Fruit fly (Drosophila melanogaster) whole organism, wandering third instar larva: ENCODE data around the gene mRpL35.

ENCODE experiments used
- Abd-B ChIP-seq: fragments of >200 bp; optimal IDR thresholded peaks from 2 replicates; lab custom pipeline; 2017; ENCODE audit warnings: missing biosample characterization, missing genetic modification characterization
- CG32264 ChIP-seq: fragments of 200-800 bp; sonication (Bioruptor generic); optimal IDR thresholded peaks from 2 replicates; lab custom pipeline; 2016; ENCODE audit warnings: missing biosample characterization, missing genetic modification characterization
- CrebA ChIP-seq: fragments of 200-800 bp; sonication (Bioruptor generic); optimal IDR thresholded peaks from 2 replicates; lab custom pipeline; 2016; ENCODE audit warnings: missing biosample characterization, mild to moderate bottlenecking, missing genetic modification characterization, borderline replicate concordance
- Dfd ChIP-seq: fragments of >200 bp; optimal IDR thresholded peaks from 2 replicates; lab custom pipeline; 2017; ENCODE audit warnings: missing biosample characterization, missing genetic modification characterization
- Dif ChIP-seq: fragments of 200-275, 200-300 bp; sonication (Bioruptor generic); optimal IDR thresholded peaks from 2 replicates; lab custom pipeline; 2018; ENCODE audit warnings: missing biosample characterization, missing genetic modification characterization; ENCODE audit not compliant: partially characterized antibody
- GATAd ChIP-seq: sonication (Bioruptor generic); optimal IDR thresholded peaks from 2 replicates; lab custom pipeline; 2016; ENCODE audit warnings: missing biosample characterization, missing genetic modification characterization
- HLH106 ChIP-seq: fragments of 200-800 bp; optimal IDR thresholded peaks from 3 replicates; lab custom pipeline; 2019; ENCODE audit warnings: missing biosample characterization, mild to moderate bottlenecking, missing genetic modification characterization, moderate library complexity
- Hnf4 ChIP-seq: fragments of 200-800 bp; sonication (Bioruptor generic); optimal IDR thresholded peaks from 2 replicates; lab custom pipeline; 2016; ENCODE audit warnings: missing biosample characterization, mild to moderate bottlenecking, missing genetic modification characterization
- Hr78 ChIP-seq: fragments of >200 bp; optimal IDR thresholded peaks from 2 replicates; lab custom pipeline; 2017; ENCODE audit warnings: missing biosample characterization, missing genetic modification characterization
- Hr83 ChIP-seq: fragments of 200-300 bp; sonication (Bioruptor generic); optimal IDR thresholded peaks from 2 replicates; lab custom pipeline; 2016; ENCODE audit warnings: missing biosample characterization, mild to moderate bottlenecking, missing genetic modification characterization, moderate library complexity; ENCODE audit not compliant: poor library complexity, severe bottlenecking
- Jra ChIP-seq: sonication (Bioruptor generic); optimal IDR thresholded peaks from 2 replicates; lab custom pipeline; 2016; ENCODE audit warnings: missing biosample characterization, missing genetic modification characterization
- Mio ChIP-seq: sonication (Bioruptor generic); optimal IDR thresholded peaks from 2 replicates; lab custom pipeline; 2016; ENCODE audit warnings: missing biosample characterization, missing genetic modification characterization
- Myc ChIP-seq: fragments of >200 bp; optimal IDR thresholded peaks from 2 replicates; lab custom pipeline; 2017
- N ChIP-seq: fragments of >200 bp; optimal IDR thresholded peaks from 2 replicates; lab custom pipeline; 2018; ENCODE audit warnings: missing biosample characterization, missing external identifiers, missing genetic modification characterization
- OdsH ChIP-seq: fragments of 200-800 bp; sonication (Bioruptor generic); optimal IDR thresholded peaks from 2 replicates; lab custom pipeline; 2016; ENCODE audit warnings: missing biosample characterization, mild to moderate bottlenecking, missing genetic modification characterization
- Rel ChIP-seq, 2 experiments: fragments of 200-800 bp; sonication (Bioruptor generic) in 1 of 2; optimal IDR thresholded peaks; 2 replicates in 1 of 2; 3 replicates in 1 of 2; lab custom pipeline; 2016 to 2019; ENCODE audit warnings: mild to moderate bottlenecking in 2 of 2, missing biosample characterization in 2 of 2, missing genetic modification characterization in 2 of 2, moderate library complexity in 1 of 2
- Sp1 ChIP-seq: fragments of 200-800 bp; sonication (Bioruptor generic); optimal IDR thresholded peaks from 3 replicates; lab custom pipeline; 2019; ENCODE audit warnings: missing biosample characterization, mild to moderate bottlenecking, missing genetic modification characterization, moderate library complexity
- br ChIP-seq: fragments of 200-800 bp; sonication (Bioruptor generic); optimal IDR thresholded peaks from 2 replicates; lab custom pipeline; 2016; ENCODE audit warnings: missing biosample characterization, missing genetic modification characterization
- brk ChIP-seq: fragments of 200-800 bp; sonication (Bioruptor generic); optimal IDR thresholded peaks from 2 replicates; lab custom pipeline; 2016; ENCODE audit warnings: missing biosample characterization, mild to moderate bottlenecking, missing genetic modification characterization
- dl ChIP-seq, 2 experiments: fragments of 175-275, 200-275 bp in 1 of 2; fragments of 200-275 bp in 1 of 2; sonication (Bioruptor generic); optimal IDR thresholded peaks; lab custom pipeline; 2018; ENCODE audit warnings: mild to moderate bottlenecking in 2 of 2, missing biosample characterization in 2 of 2, missing genetic modification characterization in 2 of 2, moderate library complexity in 2 of 2; ENCODE audit not compliant: partially characterized antibody in 2 of 2, insufficient read depth in 1 of 2
- dmrt93B ChIP-seq: fragments of 200-800 bp; sonication (Bioruptor generic); optimal IDR thresholded peaks from 2 replicates; lab custom pipeline; 2018; ENCODE audit warnings: missing biosample characterization, mild to moderate bottlenecking, missing genetic modification characterization
- dsf ChIP-seq: sonication (Bioruptor generic); optimal IDR thresholded peaks from 2 replicates; lab custom pipeline; 2016; ENCODE audit warnings: missing biosample characterization, missing genetic modification characterization, borderline replicate concordance
- ey ChIP-seq: fragments of 200-800 bp; sonication (Bioruptor generic); optimal IDR thresholded peaks from 2 replicates; lab custom pipeline; 2016; ENCODE audit warnings: missing biosample characterization, missing genetic modification characterization
- foxo ChIP-seq, 2 experiments: fragments of 200-800 bp; sonication (Bioruptor generic); optimal IDR thresholded peaks; 2 replicates in 1 of 2; 3 replicates in 1 of 2; lab custom pipeline; 2016 to 2017; ENCODE audit warnings: missing biosample characterization in 2 of 2, missing genetic modification characterization in 2 of 2
- fru ChIP-seq: fragments of 200-800 bp; sonication (Bioruptor generic); optimal IDR thresholded peaks from 3 replicates; lab custom pipeline; 2016; ENCODE audit warnings: missing biosample characterization, mild to moderate bottlenecking, missing genetic modification characterization
- h ChIP-seq: fragments of 200-800 bp; sonication (Bioruptor generic); optimal IDR thresholded peaks from 3 replicates; lab custom pipeline; 2016; ENCODE audit warnings: missing biosample characterization, mild to moderate bottlenecking, missing genetic modification characterization
- jim ChIP-seq: fragments of 175-275, 200-325 bp; sonication (Bioruptor generic); optimal IDR thresholded peaks from 2 replicates; lab custom pipeline; 2016; ENCODE audit warnings: missing biosample characterization, mild to moderate bottlenecking, missing genetic modification characterization
- pan ChIP-seq: fragments of >200 bp; optimal IDR thresholded peaks from 2 replicates; lab custom pipeline; 2017
- psq ChIP-seq: fragments of 200-800 bp; sonication (Bioruptor generic); optimal IDR thresholded peaks from 3 replicates; lab custom pipeline; 2017; ENCODE audit warnings: missing biosample characterization, mild to moderate bottlenecking, missing genetic modification characterization, moderate library complexity
- rgr ChIP-seq: fragments of 200-800 bp; sonication (Bioruptor generic); optimal IDR thresholded peaks from 3 replicates; lab custom pipeline; 2016; ENCODE audit warnings: missing biosample characterization, mild to moderate bottlenecking, missing genetic modification characterization
- sage ChIP-seq: fragments of 200-800 bp; sonication (Bioruptor generic); optimal IDR thresholded peaks from 2 replicates; lab custom pipeline; 2016; ENCODE audit warnings: missing biosample characterization, mild to moderate bottlenecking, missing genetic modification characterization
- sv ChIP-seq: fragments of 200-800 bp; sonication (Bioruptor generic); optimal IDR thresholded peaks from 3 replicates; lab custom pipeline; 2016; ENCODE audit warnings: missing biosample characterization, missing genetic modification characterization
- tai ChIP-seq: sonication (Bioruptor generic); optimal IDR thresholded peaks from 2 replicates; lab custom pipeline; 2016; ENCODE audit warnings: missing biosample characterization, missing genetic modification characterization
- usp ChIP-seq: fragments of >200 bp; optimal IDR thresholded peaks from 2 replicates; lab custom pipeline; 2017; ENCODE audit warnings: missing biosample characterization, missing genetic modification characterization
- woc ChIP-seq: sonication (Bioruptor generic); optimal IDR thresholded peaks from 2 replicates; lab custom pipeline; 2016; ENCODE audit warnings: missing biosample characterization, mild to moderate bottlenecking, missing genetic modification characterization

Gene mRpL35

DNA sequence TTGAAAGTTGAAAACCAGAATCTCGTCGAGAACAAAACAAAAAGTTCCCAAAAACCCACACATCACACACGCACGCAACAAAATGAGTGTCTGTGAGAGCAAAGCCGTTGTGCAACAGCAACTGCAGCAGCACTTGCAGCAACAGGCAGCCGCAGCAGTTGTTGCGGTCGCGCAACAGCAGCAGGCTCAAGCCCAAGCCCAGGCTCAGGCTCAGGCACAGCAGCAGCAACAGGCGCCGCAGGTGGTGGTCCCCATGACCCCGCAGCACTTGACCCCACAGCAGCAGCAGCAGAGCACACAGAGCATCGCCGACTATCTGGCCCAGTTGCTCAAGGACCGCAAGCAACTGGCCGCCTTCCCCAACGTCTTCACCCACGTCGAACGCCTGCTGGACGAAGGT is 19.7 kb downstream of the mRpL35 start:
- no peak for TF ChIP-seq Hr78 (GFP tag; lab: Kevin White, UChicago)
- TF ChIP-seq brk (GFP tag; lab: Kevin White, UChicago), result no peak
- no peak for TF ChIP-seq foxo (GFP tag; optimal IDR thresholded peaks at IDR 0.05; lab: Kevin White, UChicago)
- no peak for TF ChIP-seq Abd-B (GFP tag; lab: Kevin White, UChicago)
- no peak for TF ChIP-seq ey
- no peak for TF ChIP-seq sage (GFP tag; lab: Kevin White, UChicago)

DNA sequence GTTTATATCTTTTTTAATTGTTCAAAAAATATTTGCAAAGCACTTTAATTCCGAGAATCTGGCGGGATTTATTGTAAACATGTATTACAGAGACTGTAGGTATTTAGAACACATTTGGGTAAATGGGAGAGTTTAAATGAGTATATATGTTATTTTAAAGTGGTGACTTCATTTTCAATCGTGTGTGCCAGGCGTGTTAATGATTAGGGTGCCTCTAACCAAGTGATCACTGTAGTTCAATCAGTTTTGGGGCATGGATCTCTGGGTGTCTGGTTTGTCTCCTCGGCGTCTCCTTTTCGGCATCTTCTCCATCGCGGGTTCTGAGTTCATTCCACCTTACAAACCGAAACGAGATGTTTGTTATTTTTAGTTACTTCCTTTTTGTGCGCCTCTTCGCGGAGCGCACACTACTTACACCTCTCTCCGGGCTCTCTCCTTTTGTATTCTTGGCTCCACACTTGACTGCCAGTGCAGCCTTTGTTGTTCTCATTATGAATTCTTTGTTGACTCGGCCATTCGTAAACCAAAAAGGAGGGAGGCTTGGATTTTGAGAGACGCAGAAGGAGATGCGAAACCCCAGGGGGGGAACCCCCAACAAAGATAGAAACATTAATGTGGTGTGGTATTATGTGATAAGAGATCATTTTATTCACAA is 20.5 kb downstream of the mRpL35 start:
- TF ChIP-seq psq (GFP tag; lab: Kevin White, UChicago) (peak; percentile 99), Myc (lab: Kevin White, UChicago) (no peak), Dfd (GFP tag; lab: Kevin White, UChicago) (no peak), Hnf4 (GFP tag; lab: Kevin White, UChicago) (peak; percentile 41), dsf (GFP tag; lab: Kevin White, UChicago) (no peak), pan (lab: Kevin White, UChicago) (no peak), woc (GFP tag; lab: Kevin White, UChicago) (peak; percentile 15), Hr78 (GFP tag; lab: Kevin White, UChicago) (no peak), CrebA (GFP tag; lab: Kevin White, UChicago) (no peak), jim (GFP tag; lab: Kevin White, UChicago) (peak; percentile 83), br (GFP tag; lab: Kevin White, UChicago) (peak; percentile 3), brk (GFP tag; lab: Kevin White, UChicago) (no peak), Dif (peak; percentile 56), Jra (GFP tag; lab: Kevin White, UChicago) (peak; percentile 59), fru (GFP tag; lab: Kevin White, UChicago) (peak; percentile 71), rgr (GFP tag; lab: Kevin White, UChicago) (peak; percentile 21), CG32264 (GFP tag; lab: Kevin White, UChicago) (no peak), Sp1 (no peak), foxo (GFP tag; optimal IDR thresholded peaks at IDR 0.05; lab: Kevin White, UChicago) (peak in 1 of 2 experiments; percentile 10), GATAd (GFP tag; lab: Kevin White, UChicago) (no peak), sv (GFP tag; lab: Kevin White, UChicago) (no peak), Mio (GFP tag; lab: Kevin White, UChicago) (no peak), usp (GFP tag; lab: Kevin White, UChicago) (no peak), OdsH (GFP tag; lab: Kevin White, UChicago) (no peak), N (GFP tag; lab: Kevin White, UChicago) (no peak), dmrt93B (GFP tag; lab: Kevin White, UChicago) (no peak), sage (GFP tag; lab: Kevin White, UChicago) (peak; percentile 61), Hr83 (GFP tag; lab: Kevin White, UChicago) (peak; percentile 31), ey (no peak), tai (peak; percentile 66), h (GFP tag; lab: Kevin White, UChicago) (peak; percentile 43), dl (GFP tag; optimal IDR thresholded peaks at IDR 0.05; lab: Kevin White, UChicago; ENCODE audit: insufficient read depth in 1 of 2, partially characterized antibody in 2 of 2) (peak; percentile 51 to 57), HLH106 (no peak), Rel (GFP tag; optimal IDR thresholded peaks at IDR 0.05; lab: Kevin White, UChicago) (peak; percentile 1), Rel (tag; optimal IDR thresholded peaks at IDR 0.05; lab: Kevin White, UChicago) (peak; percentile 96)

DNA sequence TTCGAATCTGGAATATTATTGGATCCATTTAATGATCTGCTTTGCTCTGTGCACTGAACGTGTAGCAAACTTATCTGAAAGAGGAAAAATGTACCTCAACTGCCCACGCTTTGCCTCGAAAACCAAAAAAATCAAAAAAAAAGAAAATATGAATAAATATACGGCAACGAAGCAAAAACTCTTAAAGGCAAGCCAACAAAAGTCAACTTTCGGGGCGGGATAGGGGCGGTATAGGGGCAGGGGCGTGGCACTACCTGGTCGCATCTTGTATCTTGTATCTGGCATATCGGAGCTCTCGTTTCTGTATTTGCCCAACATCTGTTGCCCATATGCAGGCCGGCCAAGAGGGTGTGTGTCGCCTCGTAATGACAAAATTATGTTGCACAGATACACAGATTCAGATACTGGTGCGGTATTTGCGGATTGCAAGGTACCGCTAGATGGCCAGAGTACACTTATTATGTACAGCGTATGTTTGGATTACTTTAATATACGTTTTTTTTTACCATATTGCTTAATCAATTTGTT is 21.2 kb downstream of the mRpL35 start:
- TF ChIP-seq Myc (lab: Kevin White, UChicago) (no peak), Sp1 (no peak), CrebA (GFP tag; lab: Kevin White, UChicago) (no peak), tai (no peak), Hnf4 (GFP tag; lab: Kevin White, UChicago) (no peak), h (GFP tag; lab: Kevin White, UChicago) (no peak), Hr83 (GFP tag; lab: Kevin White, UChicago) (no peak), ey (no peak), Rel (GFP tag; optimal IDR thresholded peaks at IDR 0.05; lab: Kevin White, UChicago) (no peak), Rel (tag; optimal IDR thresholded peaks at IDR 0.05; lab: Kevin White, UChicago) (no peak), pan (lab: Kevin White, UChicago) (no peak), fru (GFP tag; lab: Kevin White, UChicago) (no peak), HLH106 (no peak)
